Worm (Caenorhabditis elegans) whole organism, mixed stage, embryonic: ENCODE data around the gene F43C11.1.

Experiments used
- M03D4.4 ChIP-seq: sonication (generic microtip); optimal IDR thresholded peaks from 2 replicates; lab custom pipeline; 2017; ENCODE audit warnings: mild to moderate bottlenecking, missing genetic modification characterization, missing compliant biosample characterization
- bed-3 ChIP-seq: fragments of 200-800 bp; sonication (Bioruptor generic); optimal IDR thresholded peaks from 3 replicates; lab custom pipeline; 2018; ENCODE audit warnings: mild to moderate bottlenecking, missing genetic modification characterization, moderate library complexity, missing compliant biosample characterization
- blmp-1 ChIP-seq: fragments of 150-350 bp; optimal IDR thresholded peaks from 2 replicates; lab custom pipeline; 2014; ENCODE audit warnings: missing biosample characterization, missing genetic modification characterization
- ceh-43 ChIP-seq: fragments of 200-800 bp; sonication (Bioruptor generic); optimal IDR thresholded peaks from 2 replicates; lab custom pipeline; 2018; ENCODE audit warnings: mild to moderate bottlenecking, missing genetic modification characterization, moderate library complexity, missing compliant biosample characterization
- ceh-83 ChIP-seq: fragments of 200-800 bp; sonication (Bioruptor generic); optimal IDR thresholded peaks from 2 replicates; lab custom pipeline; 2018; ENCODE audit warnings: mild to moderate bottlenecking, missing genetic modification characterization, missing compliant biosample characterization
- ces-1 ChIP-seq: fragments of 150-350 bp; optimal IDR thresholded peaks from 2 replicates; lab custom pipeline; 2014; ENCODE audit warnings: missing biosample characterization, missing genetic modification reagents, missing genetic modification characterization
- cnd-1 ChIP-seq: fragments of 200-800 bp; sonication (Bioruptor generic); optimal IDR thresholded peaks from 2 replicates; lab custom pipeline; 2018; ENCODE audit warnings: mild to moderate bottlenecking, missing genetic modification characterization, missing compliant biosample characterization
- drap-1 ChIP-seq: fragments of 200-800 bp; sonication (Bioruptor generic); optimal IDR thresholded peaks from 3 replicates; lab custom pipeline; 2018; ENCODE audit warnings: mild to moderate bottlenecking, missing genetic modification characterization, missing compliant biosample characterization
- elt-3 ChIP-seq: fragments of 150-350 bp; optimal IDR thresholded peaks from 2 replicates; lab custom pipeline; 2014; ENCODE audit warnings: missing biosample characterization, missing genetic modification characterization
- flh-1 ChIP-seq: fragments of 200-800 bp; sonication (Bioruptor generic); optimal IDR thresholded peaks from 2 replicates; lab custom pipeline; 2018; ENCODE audit warnings: mild to moderate bottlenecking, missing genetic modification characterization, moderate library complexity, missing compliant biosample characterization
- ham-2 ChIP-seq: fragments of 200-800 bp; sonication (Bioruptor generic); optimal IDR thresholded peaks from 2 replicates; lab custom pipeline; 2018; ENCODE audit warnings: mild to moderate bottlenecking, missing genetic modification characterization, missing compliant biosample characterization
- hlh-1 ChIP-seq: fragments of 150-350 bp; optimal IDR thresholded peaks from 2 replicates; lab custom pipeline; 2014; ENCODE audit warnings: missing biosample characterization, missing genetic modification reagents, missing genetic modification characterization
- lin-13 ChIP-seq: fragments of 150-350 bp; optimal IDR thresholded peaks from 2 replicates; lab custom pipeline; 2014; ENCODE audit warnings: missing biosample characterization, missing genetic modification characterization
- lin-32 ChIP-seq: fragments of 200-800 bp; sonication (Bioruptor generic); optimal IDR thresholded peaks from 2 replicates; lab custom pipeline; 2018; ENCODE audit warnings: mild to moderate bottlenecking, missing genetic modification characterization, missing compliant biosample characterization
- lsy-2 ChIP-seq: fragments of 150-350 bp; optimal IDR thresholded peaks from 2 replicates; lab custom pipeline; 2014; ENCODE audit warnings: missing biosample characterization, missing genetic modification characterization
- mab-5 ChIP-seq: fragments of 150-350 bp; optimal IDR thresholded peaks from 2 replicates; lab custom pipeline; 2014; ENCODE audit warnings: missing biosample characterization, missing genetic modification characterization
- mep-1 ChIP-seq: fragments of 150-350 bp; optimal IDR thresholded peaks from 2 replicates; lab custom pipeline; 2017; ENCODE audit warnings: missing biosample characterization, missing genetic modification reagents, missing genetic modification characterization, inconsistent platforms
- mls-2 ChIP-seq: sonication (generic microtip); optimal IDR thresholded peaks from 2 replicates; lab custom pipeline; 2016; ENCODE audit warnings: mild to moderate bottlenecking, missing genetic modification characterization, moderate library complexity, missing compliant biosample characterization
- nhr-12 ChIP-seq: fragments of 150-350 bp; optimal IDR thresholded peaks from 2 replicates; lab custom pipeline; 2014; ENCODE audit warnings: missing biosample characterization, missing genetic modification characterization
- nhr-2 ChIP-seq: fragments of 150-350 bp; optimal IDR thresholded peaks from 2 replicates; lab custom pipeline; 2014; ENCODE audit warnings: missing biosample characterization, missing genetic modification characterization
- nhr-237 ChIP-seq: fragments of 150-350 bp; optimal IDR thresholded peaks from 2 replicates; lab custom pipeline; 2014; ENCODE audit warnings: missing biosample characterization, missing genetic modification characterization
- nhr-28 ChIP-seq: fragments of 150-350 bp; optimal IDR thresholded peaks from 2 replicates; lab custom pipeline; 2014; ENCODE audit warnings: missing biosample characterization, missing genetic modification characterization
- nhr-76 ChIP-seq: sonication (generic microtip); optimal IDR thresholded peaks from 2 replicates; lab custom pipeline; 2017; ENCODE audit warnings: missing biosample characterization, missing genetic modification characterization
- pha-4 ChIP-seq: fragments of 150-350 bp; optimal IDR thresholded peaks from 2 replicates; lab custom pipeline; 2018; ENCODE audit warnings: missing biosample characterization, missing genetic modification reagents, missing genetic modification characterization
- snpc-4 ChIP-seq: fragments of 150-350 bp; optimal IDR thresholded peaks from 2 replicates; lab custom pipeline; 2014; ENCODE audit warnings: missing biosample characterization, missing genetic modification characterization
- sptf-1 ChIP-seq: sonication (generic microtip); optimal IDR thresholded peaks from 2 replicates; lab custom pipeline; 2017; ENCODE audit warnings: mild to moderate bottlenecking, missing genetic modification characterization, moderate library complexity, missing compliant biosample characterization
- tbx-8 ChIP-seq: fragments of 200-800 bp; sonication (Bioruptor generic); optimal IDR thresholded peaks from 2 replicates; lab custom pipeline; 2018; ENCODE audit warnings: mild to moderate bottlenecking, missing genetic modification characterization, moderate library complexity, missing compliant biosample characterization
- unc-62 ChIP-seq: fragments of 150-350 bp; optimal IDR thresholded peaks from 2 replicates; lab custom pipeline; 2014; ENCODE audit warnings: missing biosample characterization, missing genetic modification reagents, missing genetic modification characterization
- zip-8 ChIP-seq: fragments of 150-350 bp; optimal IDR thresholded peaks from 2 replicates; lab custom pipeline; 2014; ENCODE audit warnings: missing biosample characterization, missing genetic modification characterization
- ztf-11 ChIP-seq: fragments of 150-350 bp; optimal IDR thresholded peaks from 2 replicates; lab custom pipeline; 2014; ENCODE audit warnings: missing biosample characterization, missing genetic modification characterization

F43C11.1 gene

ce11 chrII:2356795-2357194 lies at the start of gene F43C11.1:
F43C11.1 (plus strand) TSS chrII:2357095.
- no peak for TF ChIP-seq flh-1
- TF ChIP-seq nhr-12 (tag; lab: Kevin White, UChicago): no peak
- TF ChIP-seq unc-62 (GFP tag; lab: Kevin White, UChicago): no peak
- no peak for TF ChIP-seq lsy-2 (tag; lab: Kevin White, UChicago)
- no peak for TF ChIP-seq hlh-1
- no peak for TF ChIP-seq blmp-1 (tag; lab: Kevin White, UChicago)
- no peak for TF ChIP-seq drap-1 (GFP tag; lab: Kevin White, UChicago)
- TF ChIP-seq tbx-8 (GFP tag; lab: Kevin White, UChicago): no peak
- no peak for TF ChIP-seq ceh-83 (GFP tag; lab: Kevin White, UChicago)
- TF ChIP-seq mab-5 (tag; lab: Kevin White, UChicago): no peak
- TF ChIP-seq sptf-1: no peak
- no peak for TF ChIP-seq ham-2 (GFP tag; lab: Kevin White, UChicago)
- no peak for TF ChIP-seq snpc-4 (tag; lab: Kevin White, UChicago)
- TF ChIP-seq mls-2 (tag; lab: Kevin White, UChicago): no peak

ce11 chrII:2312747-2313146 lies 44.1 kb upstream of the F43C11.1 start, which contains the start of the genes trim-21 and B0281.1:
trim-21 (minus strand) TSS chrII:2312847.
B0281.1 (plus strand) TSS chrII:2313067.
- TF ChIP-seq cnd-1 (tag; lab: Kevin White, UChicago) (no peak), nhr-2 (tag; lab: Kevin White, UChicago) (no peak), nhr-237 (tag; lab: Kevin White, UChicago) (no peak), lin-32 (no peak), blmp-1 (tag; lab: Kevin White, UChicago) (no peak), ceh-43 (GFP tag; lab: Kevin White, UChicago) (no peak), unc-62 (GFP tag; lab: Kevin White, UChicago) (no peak), ham-2 (GFP tag; lab: Kevin White, UChicago) (no peak), lin-13 (tag; lab: Kevin White, UChicago) (no peak), nhr-76 (tag; lab: Kevin White, UChicago) (no peak), drap-1 (GFP tag; lab: Kevin White, UChicago) (no peak), nhr-28 (no peak), ces-1 (GFP tag; lab: Kevin White, UChicago) (no peak)
- TF ChIP-seq, all 35 proteins: peak for 0

ce11 chrII:2317883-2318357 lies 39.0 kb upstream of the F43C11.1 start, which contains the start of the genes ZK1240.5 and ZK1240.9:
ZK1240.5 (minus strand) TSS chrII:2317933.
ZK1240.9 (plus strand) TSS chrII:2318189.
- TF ChIP-seq bed-3 (GFP tag; lab: Kevin White, UChicago) (no peak), ceh-43 (GFP tag; lab: Kevin White, UChicago) (no peak), lin-13 (tag; lab: Kevin White, UChicago) (no peak), blmp-1 (tag; lab: Kevin White, UChicago) (no peak), nhr-76 (tag; lab: Kevin White, UChicago) (no peak)

- TF ChIP-seq nhr-76 (tag; lab: Kevin White, UChicago) (no peak), nhr-2 (tag; lab: Kevin White, UChicago) (no peak), cnd-1 (tag; lab: Kevin White, UChicago) (no peak), lin-32 (no peak), mls-2 (tag; lab: Kevin White, UChicago) (no peak), ces-1 (GFP tag; lab: Kevin White, UChicago) (no peak), elt-3 (tag; lab: Kevin White, UChicago) (no peak), flh-1 (no peak), mep-1 (tag; lab: Kevin White, UChicago) (no peak), tbx-8 (GFP tag; lab: Kevin White, UChicago) (no peak), hlh-1 (no peak), ceh-43 (GFP tag; lab: Kevin White, UChicago) (no peak), ceh-83 (GFP tag; lab: Kevin White, UChicago) (no peak), ztf-11 (no peak), pha-4 (tag; lab: Kevin White, UChicago) (no peak), sptf-1 (no peak), bed-3 (GFP tag; lab: Kevin White, UChicago) (no peak)
These were observed 36.8 kb upstream of the F43C11.1 start, which contains the start of gene ZK1240.3 for ce11 chrII:2320097-2320496. ZK1240.3 (plus strand) TSS chrII:2320334.

ce11 chrII:2322857-2323518 lies 33.9 kb upstream of the F43C11.1 start, which contains the start of the genes ZK1240.6 and ZK1240.2:
ZK1240.6 (minus strand) TSS chrII:2322907.
ZK1240.2 (plus strand) TSS chrII:2323376.
- TF ChIP-seq sptf-1 (no peak), M03D4.4 (tag; lab: Kevin White, UChicago) (no peak), mls-2 (tag; lab: Kevin White, UChicago) (no peak), drap-1 (GFP tag; lab: Kevin White, UChicago) (no peak), zip-8 (tag; lab: Kevin White, UChicago) (no peak), nhr-2 (tag; lab: Kevin White, UChicago) (no peak), flh-1 (no peak)
